Worm (Caenorhabditis elegans) whole organism, early embryonic: ENCODE results near the gene C53B4.2.

Source experiments
- B0310.2 ChIP-seq: sonication (generic microtip); optimal IDR thresholded peaks from 2 replicates; lab custom pipeline; 2016; ENCODE audit warnings: mild to moderate bottlenecking, missing genetic modification characterization, missing compliant biosample characterization
- F13C5.2 ChIP-seq: sonication (generic microtip); optimal IDR thresholded peaks from 2 replicates; lab custom pipeline; 2017; ENCODE audit warnings: mild to moderate bottlenecking, missing genetic modification characterization, inconsistent platforms, missing compliant biosample characterization
- aly-1 ChIP-seq: sonication (generic microtip); optimal IDR thresholded peaks from 2 replicates; lab custom pipeline; 2016; ENCODE audit warnings: missing genetic modification characterization, missing compliant biosample characterization
- ama-1 ChIP-seq: fragments of 150-350 bp; optimal IDR thresholded peaks from 2 replicates; lab custom pipeline; 2014
- ceh-13 ChIP-seq: fragments of 200-800 bp; sonication (Bioruptor generic); optimal IDR thresholded peaks from 2 replicates; lab custom pipeline; 2018; ENCODE audit warnings: mild to moderate bottlenecking, missing genetic modification characterization, missing compliant biosample characterization
- ceh-36 ChIP-seq: sonication (generic microtip); optimal IDR thresholded peaks from 2 replicates; lab custom pipeline; 2016; ENCODE audit warnings: missing genetic modification characterization, inconsistent platforms, missing compliant biosample characterization
- ets-7 ChIP-seq: sonication (generic microtip); optimal IDR thresholded peaks from 2 replicates; lab custom pipeline; 2016; ENCODE audit warnings: missing genotype, missing genetic modification characterization, missing compliant biosample characterization
- flt-1 ChIP-seq: fragments of 200-800 bp; sonication (Bioruptor generic); IDR thresholded peaks from 2 replicates; pipeline ENCODE4 v1.3.6; 2022; ENCODE audit warnings: missing genetic modification characterization, missing compliant biosample characterization
- hmbx-1 ChIP-seq: sonication (generic microtip); optimal IDR thresholded peaks from 2 replicates; lab custom pipeline; 2016; ENCODE audit warnings: mild to moderate bottlenecking, missing genetic modification characterization, missing compliant biosample characterization
- hmg-4 ChIP-seq: fragments of 200-800 bp; sonication (Bioruptor generic); optimal IDR thresholded peaks from 2 replicates; lab custom pipeline; 2018; ENCODE audit warnings: mild to moderate bottlenecking, missing genetic modification characterization, missing compliant biosample characterization
- hnd-1 ChIP-seq: sonication (generic microtip); optimal IDR thresholded peaks from 2 replicates; lab custom pipeline; 2016; ENCODE audit warnings: missing genetic modification characterization, missing compliant biosample characterization
- pes-1 ChIP-seq: fragments of 200-800 bp; sonication (Bioruptor generic); IDR thresholded peaks from 2 replicates; pipeline ENCODE4 v1.3.6; 2022; ENCODE audit warnings: missing genetic modification reagents, missing genetic modification characterization, missing compliant biosample characterization
- scrt-1 ChIP-seq: fragments of 200-800 bp; sonication (Bioruptor generic); IDR thresholded peaks from 2 replicates; pipeline ENCODE4 v1.3.6; 2022; ENCODE audit warnings: missing genetic modification characterization, missing compliant biosample characterization
- sea-1 ChIP-seq: fragments of 200-800 bp; sonication (Bioruptor generic); conservative IDR thresholded peaks from 2 replicates; pipeline ENCODE4 v1.3.6; 2022; ENCODE audit warnings: missing genetic modification characterization, missing compliant biosample characterization
- tbx-11 ChIP-seq: fragments of 200-800 bp; sonication (Bioruptor generic); IDR thresholded peaks from 2 replicates; pipeline ENCODE4 v1.3.6; 2022; ENCODE audit warnings: missing genetic modification characterization, missing compliant biosample characterization
- tbx-37 ChIP-seq: fragments of 200-800 bp; sonication (Bioruptor generic); conservative IDR thresholded peaks from 2 replicates; pipeline ENCODE4 v1.3.6; 2022; ENCODE audit warnings: missing genetic modification reagents, missing genetic modification characterization, missing compliant biosample characterization
- tra-4 ChIP-seq: sonication (generic microtip); optimal IDR thresholded peaks from 2 replicates; lab custom pipeline; 2017; ENCODE audit warnings: missing genetic modification characterization, missing compliant biosample characterization

C53B4.2 gene

DNA sequence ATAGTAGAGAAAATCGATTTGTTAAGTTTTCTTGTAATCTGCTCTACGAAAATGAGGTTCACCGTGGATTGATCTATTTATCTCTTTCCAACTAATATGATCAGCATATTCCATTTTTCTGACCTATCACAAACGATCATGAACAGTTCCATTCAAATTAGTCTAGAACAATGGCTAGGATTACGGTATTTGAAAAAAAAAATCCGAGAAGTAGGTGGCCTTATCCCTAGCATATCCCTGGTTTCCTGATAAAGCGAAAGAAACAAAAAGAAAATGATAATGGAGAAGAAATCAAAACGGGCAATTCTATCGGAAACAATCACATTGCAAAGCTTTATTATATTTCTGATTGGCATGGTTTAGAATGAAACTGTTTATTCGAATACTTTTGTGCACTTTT, 26.8 kb downstream of the C53B4.2 start, which contains the start of gene mltn-12:
Gene mltn-12 (plus strand): TSS at position 301 of the 400 bp plus-strand sequence.
- TF ChIP-seq ets-7 (tag; lab: Kevin White, UChicago) = no peak

DNA sequence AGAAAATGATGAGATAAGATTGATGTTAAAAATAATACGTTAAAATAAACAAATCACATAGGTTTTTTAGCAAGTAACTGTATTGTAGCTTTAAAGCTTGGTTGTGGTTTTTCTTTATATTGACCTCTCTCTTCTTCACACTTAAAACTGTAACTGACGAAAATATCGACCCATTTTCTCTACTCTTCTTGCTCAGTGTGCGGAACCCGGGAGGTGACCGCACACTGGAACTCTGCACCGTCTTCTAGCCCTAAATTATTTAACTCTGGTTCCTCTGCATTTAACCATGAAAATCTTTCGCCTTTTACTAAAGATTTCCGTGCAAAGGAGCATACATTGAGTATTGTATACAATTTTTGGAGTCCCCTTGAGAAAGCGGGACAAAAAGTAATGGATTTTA, 28.5 kb downstream of the C53B4.2 start:
- TF ChIP-seq ceh-36 (tag; lab: Kevin White, UChicago) = no peak
- no peak for TF ChIP-seq tbx-11
- no peak for TF ChIP-seq tbx-37 (GFP tag; lab: Robert Waterston, UW)
- TF ChIP-seq hnd-1 = no peak
- no peak for TF ChIP-seq B0310.2 (tag; lab: Kevin White, UChicago)
- no peak for TF ChIP-seq hmbx-1
- TF ChIP-seq ceh-13 (GFP tag; lab: Kevin White, UChicago) = no peak
- TF ChIP-seq ama-1 (lab: Kevin White, UChicago) = no peak
- TF ChIP-seq F13C5.2 = no peak
- TF ChIP-seq tra-4 = no peak
- no peak for TF ChIP-seq ets-7 (tag; lab: Kevin White, UChicago)
- no peak for TF ChIP-seq aly-1
- no peak for TF ChIP-seq hmg-4 (GFP tag; lab: Kevin White, UChicago)
- no peak for TF ChIP-seq scrt-1 (GFP tag; lab: Robert Waterston, UW)
- no peak for TF ChIP-seq pes-1 (GFP tag; lab: Robert Waterston, UW)
- TF ChIP-seq sea-1 (GFP tag; lab: Robert Waterston, UW) = no peak

DNA sequence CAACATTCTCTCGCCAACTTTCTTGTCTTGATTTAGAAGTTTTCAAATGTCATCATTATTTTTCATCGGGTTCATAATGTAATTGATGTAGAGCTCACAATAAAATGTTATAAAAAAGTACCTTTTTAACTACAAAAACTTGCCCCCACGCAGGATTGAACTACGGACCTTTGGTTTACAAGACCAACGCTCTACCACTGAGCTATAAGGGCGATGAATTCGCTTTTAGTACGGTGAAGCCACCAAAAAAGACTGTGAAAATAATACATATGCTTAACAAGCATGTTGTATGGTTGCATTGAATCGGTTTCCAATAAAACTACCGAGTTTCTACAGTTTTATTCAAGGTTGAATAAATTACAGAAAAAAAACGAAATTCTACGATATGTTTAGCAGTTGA, 34.7 kb downstream of the C53B4.2 start:
- TF ChIP-seq hmbx-1 = no peak
- no peak for TF ChIP-seq flt-1 (GFP tag; lab: Robert Waterston, UW)
- TF ChIP-seq tra-4 = no peak
- TF ChIP-seq ceh-13 (GFP tag; lab: Kevin White, UChicago) = no peak
- no peak for TF ChIP-seq hnd-1
- no peak for TF ChIP-seq ets-7 (tag; lab: Kevin White, UChicago)
- TF ChIP-seq F13C5.2 = no peak
- no peak for TF ChIP-seq scrt-1 (GFP tag; lab: Robert Waterston, UW)
- TF ChIP-seq pes-1 (GFP tag; lab: Robert Waterston, UW) = no peak
- no peak for TF ChIP-seq sea-1 (GFP tag; lab: Robert Waterston, UW)
- TF ChIP-seq ama-1 (lab: Kevin White, UChicago) = no peak
- no peak for TF ChIP-seq tbx-37 (GFP tag; lab: Robert Waterston, UW)

DNA sequence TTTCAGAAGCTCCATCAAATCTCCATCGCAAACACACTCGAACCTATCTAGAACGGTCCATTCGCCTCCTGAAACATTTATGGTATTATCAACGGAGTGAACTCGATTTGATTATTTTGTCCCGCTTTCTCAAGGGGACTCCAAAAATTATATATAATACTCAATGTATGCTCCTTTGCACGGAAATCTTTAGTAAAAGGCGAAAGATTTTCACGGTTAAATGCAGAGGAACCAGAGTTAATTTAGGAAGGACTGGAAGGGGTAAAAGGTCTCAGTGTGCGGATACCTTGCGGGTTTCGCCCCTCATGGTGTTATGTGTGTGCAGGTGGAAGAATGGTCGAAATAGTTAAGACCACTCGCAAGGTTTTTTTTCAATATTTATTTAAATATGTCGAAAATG, 35.2 kb downstream of the C53B4.2 start:
- TF ChIP-seq tbx-11 (no peak), hmg-4 (GFP tag; lab: Kevin White, UChicago) (no peak), tra-4 (no peak), ceh-36 (tag; lab: Kevin White, UChicago) (no peak), ceh-13 (GFP tag; lab: Kevin White, UChicago) (no peak), hmbx-1 (no peak), F13C5.2 (no peak), scrt-1 (GFP tag; lab: Robert Waterston, UW) (no peak), ama-1 (lab: Kevin White, UChicago) (no peak), tbx-37 (GFP tag; lab: Robert Waterston, UW) (no peak), pes-1 (GFP tag; lab: Robert Waterston, UW) (no peak)

DNA sequence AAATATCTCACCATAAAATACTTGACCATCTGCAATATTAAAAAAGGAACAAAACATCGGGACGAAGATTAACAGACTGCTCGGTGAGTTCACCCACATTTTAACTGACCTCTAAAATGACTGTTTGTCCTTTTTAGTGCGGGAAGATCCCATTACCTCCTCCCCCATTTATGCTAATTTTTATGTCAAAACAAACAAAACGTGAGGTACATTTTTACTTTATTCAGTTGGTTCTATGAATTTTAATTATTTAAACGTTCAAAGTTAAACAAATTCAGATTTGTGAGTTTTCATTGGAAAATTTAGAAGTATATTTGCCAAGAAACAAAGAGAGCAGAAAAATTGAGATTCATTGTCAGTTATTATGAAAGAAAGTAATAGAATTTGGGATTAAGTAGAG, 36.7 kb downstream of the C53B4.2 start, which contains the start of gene C53D6.8:
Gene C53D6.8 (minus strand): TSS at position 101 of the 400 bp plus-strand sequence.
- no peak for TF ChIP-seq ets-7 (tag; lab: Kevin White, UChicago)
- TF ChIP-seq aly-1 = no peak
- TF ChIP-seq tbx-11 = no peak
- no peak for TF ChIP-seq tbx-37 (GFP tag; lab: Robert Waterston, UW)

DNA sequence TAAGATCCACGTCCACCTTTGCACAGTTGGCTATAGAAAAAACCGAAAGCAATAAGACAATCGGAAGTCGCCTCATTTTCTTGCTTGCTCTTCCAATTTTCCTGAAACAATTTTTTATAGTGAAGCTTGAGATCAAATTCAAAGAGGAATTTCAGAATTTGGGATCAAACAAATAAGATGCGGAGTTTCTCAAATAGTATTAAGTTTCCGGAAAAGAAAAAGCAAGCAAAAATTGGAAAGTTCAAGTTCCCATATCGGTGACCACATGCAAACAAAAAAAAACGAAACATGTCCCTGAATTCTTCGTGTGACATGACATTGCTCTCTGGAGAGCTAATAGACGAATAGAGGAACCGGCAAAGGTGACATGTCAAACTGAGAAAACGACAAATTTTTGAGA, 39.3 kb downstream of the C53B4.2 start, which contains the start of gene unc-129:
Gene unc-129 (minus strand): TSS at position 101 of the 400 bp plus-strand sequence.
- TF ChIP-seq aly-1 = no peak
- TF ChIP-seq ceh-13 (GFP tag; lab: Kevin White, UChicago) = no peak
- TF ChIP-seq hmbx-1 = no peak
- no peak for TF ChIP-seq hmg-4 (GFP tag; lab: Kevin White, UChicago)
- no peak for TF ChIP-seq ama-1 (lab: Kevin White, UChicago)
- no peak for TF ChIP-seq tbx-37 (GFP tag; lab: Robert Waterston, UW)
- TF ChIP-seq flt-1 (GFP tag; lab: Robert Waterston, UW) = no peak
- no peak for TF ChIP-seq ets-7 (tag; lab: Kevin White, UChicago)
- TF ChIP-seq B0310.2 (tag; lab: Kevin White, UChicago) = no peak
- TF ChIP-seq scrt-1 (GFP tag; lab: Robert Waterston, UW) = no peak
- TF ChIP-seq sea-1 (GFP tag; lab: Robert Waterston, UW) = no peak
- TF ChIP-seq ceh-36 (tag; lab: Kevin White, UChicago) = no peak
- TF ChIP-seq F13C5.2 = no peak

DNA sequence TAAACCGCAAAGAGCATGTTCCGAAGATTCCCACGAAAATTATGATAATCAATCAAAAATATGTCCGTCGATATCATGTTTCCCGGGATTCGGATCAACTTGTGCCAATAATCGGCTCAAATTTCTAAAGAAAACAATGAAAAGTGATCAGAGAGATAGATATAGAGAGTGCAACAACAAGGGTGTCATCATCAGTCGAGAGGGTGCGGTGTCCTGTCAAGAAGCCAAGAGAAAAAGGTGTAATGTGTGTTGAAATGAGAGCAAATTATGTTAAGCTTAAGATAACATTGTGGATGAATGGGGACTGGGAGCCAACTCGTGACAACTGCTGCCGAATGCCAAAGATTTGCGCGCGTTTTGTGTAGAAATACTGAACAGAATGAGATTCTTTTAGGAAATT, 42.0 kb downstream of the C53B4.2 start:
- TF ChIP-seq flt-1 (GFP tag; lab: Robert Waterston, UW) = no peak
- no peak for TF ChIP-seq B0310.2 (tag; lab: Kevin White, UChicago)
- TF ChIP-seq tbx-11 = no peak

DNA sequence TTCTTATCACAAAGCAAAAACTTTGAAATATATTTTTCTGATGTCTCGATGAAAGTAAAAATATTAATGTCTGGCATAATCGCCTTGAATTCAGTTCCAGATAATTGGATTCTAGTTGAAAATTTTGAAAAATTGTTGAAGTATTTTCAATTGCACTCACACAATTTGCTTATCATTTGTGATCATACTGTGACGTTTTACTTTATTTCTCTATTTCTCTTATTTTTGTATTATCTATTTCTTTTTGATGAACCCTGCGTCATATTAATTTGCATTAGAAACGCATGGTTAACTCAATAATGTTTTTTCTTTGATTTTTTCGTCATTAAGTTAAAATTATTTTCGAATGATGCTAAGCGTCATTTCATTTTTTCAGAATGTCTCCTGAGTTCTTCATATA, 44.3 kb downstream of the C53B4.2 start, which contains the start of gene C53D6.11:
Gene C53D6.11 (plus strand): TSS at position 328 of the 400 bp plus-strand sequence.
- TF ChIP-seq B0310.2 (tag; lab: Kevin White, UChicago) (no peak), ama-1 (lab: Kevin White, UChicago) (no peak), hmbx-1 (no peak), ets-7 (tag; lab: Kevin White, UChicago) (no peak), scrt-1 (GFP tag; lab: Robert Waterston, UW) (no peak), ceh-36 (tag; lab: Kevin White, UChicago) (no peak), flt-1 (GFP tag; lab: Robert Waterston, UW) (no peak), tbx-37 (GFP tag; lab: Robert Waterston, UW) (no peak), sea-1 (GFP tag; lab: Robert Waterston, UW) (no peak), tra-4 (no peak), aly-1 (no peak)
